Worm (Caenorhabditis elegans) whole organism, young adult: ENCODE results near the gene F40F9.3.
A peak's percentile ranks its signal among the peaks of the same experiment; 100 is the strongest.

Source experiments
- B0019.2 ChIP-seq: fragments of 200-800 bp; sonication (Bioruptor generic); conservative IDR thresholded peaks from 2 replicates; pipeline ENCODE4 v1.3.6; 2022; ENCODE audit warnings: missing genetic modification reagents, missing genetic modification characterization, missing compliant biosample characterization
- B0336.3 ChIP-seq: fragments of 200-800 bp; sonication (Bioruptor generic); IDR thresholded peaks from 2 replicates; pipeline ENCODE4 v1.3.6; 2022; ENCODE audit warnings: missing genetic modification characterization, missing compliant biosample characterization
- F23B12.7 ChIP-seq: sonication (generic microtip); optimal IDR thresholded peaks from 2 replicates; lab custom pipeline; 2017; ENCODE audit warnings: missing genetic modification characterization, mild to moderate bottlenecking, missing compliant biosample characterization, antibody characterized with exemption, moderate library complexity; ENCODE audit not compliant: insufficient read depth
- F33H1.4 ChIP-seq: fragments of 200-800 bp; sonication (Bioruptor generic); IDR thresholded peaks from 2 replicates; pipeline ENCODE4 v1.3.6; 2022; ENCODE audit warnings: missing genetic modification reagents, missing genetic modification characterization, missing compliant biosample characterization
- F39B2.1 ChIP-seq: fragments of 200-800 bp; sonication (Bioruptor generic); IDR thresholded peaks from 2 replicates; pipeline ENCODE4 v1.3.6; 2022; ENCODE audit warnings: missing genetic modification reagents, missing genetic modification characterization, missing compliant biosample characterization
- Y53G8AR.9 ChIP-seq: fragments of 200-800 bp; sonication (Bioruptor generic); conservative IDR thresholded peaks from 2 replicates; pipeline ENCODE4 v1.3.6; 2022; ENCODE audit warnings: missing genetic modification reagents, missing genetic modification characterization, missing compliant biosample characterization
- akir-1 ChIP-seq: fragments of 200-800 bp; sonication (Bioruptor generic); optimal IDR thresholded peaks from 2 replicates; lab custom pipeline; 2018; ENCODE audit warnings: mild to moderate bottlenecking, missing genetic modification characterization, moderate library complexity, missing compliant biosample characterization
- ama-1 ChIP-seq, 3 experiments: fragments of 150-350 bp in 1 of 3; sonication (generic microtip) in 2 of 3; optimal IDR thresholded peaks; 2 replicates each; lab custom pipeline; 2014 to 2018; ENCODE audit warnings: missing biosample characterization in 2 of 3, missing genetic modification characterization in 2 of 3, missing genetic modification reagents in 2 of 3
- atf-7 ChIP-seq: sonication (generic microtip); optimal IDR thresholded peaks from 2 replicates; lab custom pipeline; 2017; ENCODE audit warnings: mild to moderate bottlenecking, missing genetic modification characterization, missing compliant biosample characterization
- attf-5 ChIP-seq: fragments of 200-800 bp; sonication (Bioruptor generic); optimal IDR thresholded peaks from 2 replicates; lab custom pipeline; 2018; ENCODE audit warnings: mild to moderate bottlenecking, missing genetic modification characterization, missing compliant biosample characterization
- attf-6 ChIP-seq: fragments of 200-800 bp; sonication (Bioruptor generic); IDR thresholded peaks from 2 replicates; pipeline ENCODE4 v1.3.6; 2022; ENCODE audit warnings: missing genetic modification reagents, missing genetic modification characterization, missing compliant biosample characterization
- bed-1 ChIP-seq: fragments of 200-800 bp; sonication (Bioruptor generic); IDR thresholded peaks from 2 replicates; pipeline ENCODE4 v1.3.6; 2022; ENCODE audit warnings: missing genetic modification reagents, missing genetic modification characterization, missing compliant biosample characterization
- ceh-100 ChIP-seq: fragments of 200-800 bp; sonication (Bioruptor generic); IDR thresholded peaks from 2 replicates; pipeline ENCODE4 v1.3.6; 2022; ENCODE audit warnings: missing genetic modification reagents, missing genetic modification characterization, missing compliant biosample characterization
- dpl-1 ChIP-seq: fragments of 150-350 bp; optimal IDR thresholded peaks from 2 replicates; lab custom pipeline; 2014; ENCODE audit warnings: missing biosample characterization, missing genetic modification reagents, missing genetic modification characterization
- efl-1 ChIP-seq: fragments of 150-350 bp; optimal IDR thresholded peaks from 2 replicates; lab custom pipeline; 2014; ENCODE audit warnings: missing biosample characterization, missing genetic modification reagents, missing genetic modification characterization
- fkh-3 ChIP-seq: sonication (generic microtip); optimal IDR thresholded peaks from 2 replicates; lab custom pipeline; 2016; ENCODE audit warnings: mild to moderate bottlenecking, missing genetic modification characterization, missing compliant biosample characterization
- hlh-26 ChIP-seq: fragments of 200-800 bp; sonication (Bioruptor generic); conservative IDR thresholded peaks from 2 replicates; pipeline ENCODE4 v1.3.6; 2022; ENCODE audit warnings: missing genetic modification reagents, missing genetic modification characterization, missing compliant biosample characterization
- hmg-1.2 ChIP-seq: fragments of 200-800 bp; sonication (Bioruptor generic); IDR thresholded peaks from 2 replicates; pipeline ENCODE4 v1.3.6; 2022; ENCODE audit warnings: missing genetic modification reagents, missing genetic modification characterization, missing compliant biosample characterization
- hmg-20 ChIP-seq: fragments of 200-800 bp; sonication (Bioruptor generic); IDR thresholded peaks from 2 replicates; pipeline ENCODE4 v1.3.6; 2022; ENCODE audit warnings: missing genetic modification reagents, missing genetic modification characterization, missing compliant biosample characterization
- let-526 ChIP-seq: fragments of 200-800 bp; sonication (Bioruptor generic); IDR thresholded peaks from 2 replicates; pipeline ENCODE4 v1.3.6; 2022; ENCODE audit warnings: missing genetic modification reagents, missing genetic modification characterization, missing compliant biosample characterization
- lsl-1 ChIP-seq: fragments of 200-800 bp; sonication (Bioruptor generic); optimal IDR thresholded peaks from 2 replicates; lab custom pipeline; 2018; ENCODE audit warnings: mild to moderate bottlenecking, missing genetic modification characterization, moderate library complexity, missing compliant biosample characterization
- lsy-27 ChIP-seq: sonication (generic microtip); optimal IDR thresholded peaks from 2 replicates; lab custom pipeline; 2017; ENCODE audit warnings: missing genetic modification characterization, mild to moderate bottlenecking, missing compliant biosample characterization, antibody characterized with exemption, missing genotype, borderline replicate concordance; ENCODE audit not compliant: insufficient read depth
- madf-3 ChIP-seq: fragments of 200-800 bp; sonication (Bioruptor generic); IDR thresholded peaks from 2 replicates; pipeline ENCODE4 v1.3.6; 2022; ENCODE audit warnings: missing genetic modification reagents, missing genetic modification characterization, missing compliant biosample characterization
- madf-6 ChIP-seq: fragments of 200-800 bp; sonication (Bioruptor generic); IDR thresholded peaks from 2 replicates; pipeline ENCODE4 v1.3.6; 2022; ENCODE audit warnings: missing genetic modification reagents, missing genetic modification characterization, missing compliant biosample characterization
- mcd-1 ChIP-seq: fragments of 200-800 bp; sonication (Bioruptor generic); IDR thresholded peaks from 2 replicates; pipeline ENCODE4 v1.3.6; 2022; ENCODE audit warnings: missing genetic modification reagents, missing genetic modification characterization, missing compliant biosample characterization
- mel-28 ChIP-seq: sonication (generic microtip); optimal IDR thresholded peaks from 2 replicates; lab custom pipeline; 2016; ENCODE audit warnings: borderline replicate concordance, mild to moderate bottlenecking, missing genetic modification characterization, missing compliant biosample characterization
- mxl-1 ChIP-seq: sonication (generic microtip); optimal IDR thresholded peaks from 2 replicates; lab custom pipeline; 2016; ENCODE audit warnings: missing genetic modification characterization, missing compliant biosample characterization
- nhr-27 ChIP-seq: fragments of 200-800 bp; sonication (Bioruptor generic); optimal IDR thresholded peaks from 2 replicates; lab custom pipeline; 2018; ENCODE audit warnings: mild to moderate bottlenecking, missing genetic modification characterization, moderate library complexity, missing compliant biosample characterization
- nhr-80 ChIP-seq: sonication (generic microtip); optimal IDR thresholded peaks from 2 replicates; lab custom pipeline; 2016; ENCODE audit warnings: missing genetic modification characterization, missing compliant biosample characterization
- sea-2 ChIP-seq: fragments of 200-800 bp; sonication (Bioruptor generic); IDR thresholded peaks from 2 replicates; pipeline ENCODE4 v1.3.6; 2022; ENCODE audit warnings: missing genetic modification characterization, missing compliant biosample characterization
- somi-1 ChIP-seq: fragments of 200-800 bp; sonication (Bioruptor generic); optimal IDR thresholded peaks from 2 replicates; lab custom pipeline; 2018; ENCODE audit warnings: mild to moderate bottlenecking, missing genetic modification characterization, missing compliant biosample characterization
- tbp1 ChIP-seq: fragments of 200-800 bp; sonication (Bioruptor generic); optimal IDR thresholded peaks from 2 replicates; lab custom pipeline; 2018; ENCODE audit warnings: mild to moderate bottlenecking, missing genetic modification characterization, missing compliant biosample characterization
- tlf-1 ChIP-seq: fragments of 200-800 bp; sonication (Bioruptor generic); optimal IDR thresholded peaks from 2 replicates; lab custom pipeline; 2018; ENCODE audit warnings: mild to moderate bottlenecking, missing genetic modification characterization, missing compliant biosample characterization
- unc-62 ChIP-seq: fragments of 150-350 bp; optimal IDR thresholded peaks from 2 replicates; lab custom pipeline; 2014; ENCODE audit warnings: missing biosample characterization, missing genetic modification reagents, missing genetic modification characterization
- xnd-1 ChIP-seq: sonication (generic microtip); optimal IDR thresholded peaks from 2 replicates; lab custom pipeline; 2016; ENCODE audit warnings: missing genotype, missing genetic modification reagents, missing genetic modification characterization, missing compliant biosample characterization
- ztf-18 ChIP-seq: sonication (generic microtip); optimal IDR thresholded peaks from 2 replicates; lab custom pipeline; 2016; ENCODE audit warnings: missing genotype, mild to moderate bottlenecking, missing genetic modification characterization, missing compliant biosample characterization
- ztf-3 ChIP-seq: fragments of 200-800 bp; sonication (Bioruptor generic); optimal IDR thresholded peaks from 2 replicates; lab custom pipeline; 2018; ENCODE audit warnings: mild to moderate bottlenecking, missing genetic modification characterization, missing compliant biosample characterization

F40F9.3 gene

DNA sequence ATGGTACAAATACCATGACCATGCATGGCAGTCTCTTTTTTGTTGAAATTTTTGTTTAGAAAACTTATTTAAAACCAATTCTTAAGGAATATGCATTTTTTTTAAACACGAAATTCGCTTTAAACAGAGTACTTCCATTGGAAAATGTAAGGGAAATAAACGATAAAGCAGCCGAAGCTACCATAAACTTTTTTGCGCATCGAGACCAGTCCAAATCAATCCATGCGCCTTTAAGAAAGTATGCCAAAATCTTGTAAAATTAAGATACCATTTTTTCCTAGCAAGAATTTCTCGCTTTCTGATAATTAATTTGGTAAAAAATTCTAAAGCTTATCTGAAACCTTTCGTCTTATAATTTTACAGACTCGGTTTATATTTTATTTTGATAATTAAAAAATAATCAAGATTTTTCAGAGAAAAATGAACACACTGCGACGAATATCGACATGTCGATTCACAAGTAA lies 22.3 kb upstream of the F40F9.3 start, which contains the start of gene ZK287.7:
Gene ZK287.7 (plus strand): TSS at position 414 of the 464 bp plus-strand sequence.
- TF ChIP-seq hmg-20 (no peak), hlh-26 (GFP tag; lab: Robert Waterston, UW) (no peak), lsl-1 (GFP tag; lab: Kevin White, UChicago) (peak; percentile 76), xnd-1 (peak; percentile 13), fkh-3 (no peak), F33H1.4 (peak; percentile 70), hmg-1.2 (no peak), madf-6 (GFP tag; lab: Robert Waterston, UW) (0 out of 2 replicates have a peak, but pooled peaks have one; percentile 37)
- TF ChIP-seq, all 124 proteins: peak for 4

DNA sequence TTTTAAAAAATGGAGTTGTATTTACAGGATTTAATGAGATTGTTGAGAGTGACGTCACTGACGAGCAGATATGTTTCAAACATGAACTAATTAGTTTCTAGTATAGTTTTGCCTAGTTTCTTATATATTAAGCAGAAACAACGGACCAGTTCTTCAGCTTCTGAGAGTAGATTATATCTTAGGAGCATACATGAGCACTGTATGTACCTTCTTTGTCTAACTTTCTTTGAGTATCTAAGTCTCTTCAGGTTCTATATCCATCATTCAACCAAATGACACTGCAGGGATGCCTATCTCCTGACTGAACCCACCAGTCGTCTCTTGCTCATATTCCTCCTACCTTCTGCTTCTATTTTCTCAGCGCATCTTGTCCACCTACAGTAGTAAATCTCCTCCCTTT lies 18.3 kb upstream of the F40F9.3 start, which contains the start of gene her-1:
Gene her-1 (plus strand): TSS at position 301 of the 400 bp plus-strand sequence.
- TF ChIP-seq bed-1 (GFP tag; lab: Robert Waterston, UW): no peak
- TF ChIP-seq tbp1 (GFP tag; lab: Kevin White, UChicago): no peak
- no peak for TF ChIP-seq somi-1
- TF ChIP-seq madf-3: no peak
- no peak for TF ChIP-seq tlf-1 (GFP tag; lab: Kevin White, UChicago)
- no peak for TF ChIP-seq mel-28 (tag; lab: Kevin White, UChicago)
- no peak for TF ChIP-seq ceh-100 (GFP tag; lab: Robert Waterston, UW)
- no peak for TF ChIP-seq B0336.3 (GFP tag; lab: Robert Waterston, UW)
- no peak for TF ChIP-seq akir-1
- no peak for TF ChIP-seq ztf-18 (tag; lab: Kevin White, UChicago)
- TF ChIP-seq Y53G8AR.9: no peak
- TF ChIP-seq sea-2: no peak

DNA sequence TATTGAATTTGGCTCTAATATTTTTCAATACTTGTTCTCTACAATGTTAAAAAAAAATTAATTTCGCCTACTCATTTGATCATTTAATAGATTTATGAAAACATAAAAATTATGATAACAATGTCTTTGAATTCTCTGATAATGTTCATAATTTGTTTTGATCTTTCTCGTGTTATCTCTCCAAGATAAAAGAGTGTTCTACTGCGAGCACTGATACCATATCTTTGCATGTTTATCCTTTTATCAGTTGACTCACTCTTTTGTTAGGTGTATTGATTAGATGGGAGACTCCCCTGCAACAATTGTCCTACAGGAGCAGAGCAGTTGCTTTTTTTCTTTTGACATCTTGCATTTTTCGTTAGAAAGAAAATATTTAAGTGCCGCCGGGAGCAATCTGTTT lies 15.8 kb upstream of the F40F9.3 start:
- TF ChIP-seq mcd-1 (GFP tag; lab: Robert Waterston, UW) (no peak), lsy-27 (tag; lab: Kevin White, UChicago) (no peak), F23B12.7 (tag; lab: Kevin White, UChicago) (no peak), B0019.2 (GFP tag; lab: Robert Waterston, UW) (no peak), let-526 (GFP tag; lab: Robert Waterston, UW) (no peak), efl-1 (GFP tag; lab: Kevin White, UChicago) (no peak), F39B2.1 (no peak), attf-5 (GFP tag; lab: Kevin White, UChicago) (no peak), unc-62 (GFP tag; lab: Kevin White, UChicago) (no peak), ama-1 (optimal IDR thresholded peaks at IDR 0.05; lab: Kevin White, UChicago) (no peak), ama-1 (GFP tag; optimal IDR thresholded peaks at IDR 0.05; lab: Kevin White, UChicago) (no peak), attf-6 (no peak), ztf-3 (GFP tag; lab: Kevin White, UChicago) (no peak)

DNA sequence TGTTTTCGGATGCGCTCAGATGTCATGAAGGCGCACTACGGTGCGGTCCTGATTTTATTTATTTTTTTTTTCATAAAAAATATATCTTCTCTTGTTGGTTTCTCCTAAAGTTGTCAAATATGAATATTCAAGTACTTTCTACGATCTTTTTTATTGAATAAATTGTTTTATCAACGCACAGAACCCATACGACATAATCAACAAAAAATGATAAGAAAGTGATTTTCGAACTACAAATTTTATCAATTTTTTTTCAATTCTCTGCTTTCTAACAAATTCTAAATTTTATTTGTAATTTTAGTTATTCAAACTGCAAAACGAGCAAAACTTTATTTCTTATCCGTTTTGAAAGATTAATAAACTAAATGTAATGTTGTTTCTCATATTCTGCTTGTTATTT lies 13.1 kb upstream of the F40F9.3 start:
- TF ChIP-seq nhr-27 (tag; lab: Kevin White, UChicago) (no peak), atf-7 (tag; lab: Kevin White, UChicago) (no peak), dpl-1 (GFP tag; lab: Kevin White, UChicago) (no peak), mxl-1 (tag; lab: Kevin White, UChicago) (no peak), nhr-80 (tag; lab: Kevin White, UChicago) (peak; percentile 10)
- TF ChIP-seq, all 124 proteins: peak for 1
